Fruit fly (Drosophila melanogaster): ENCODE measurements around the gene Arv1.

The Arv1 gene

dm6 chr3L:21496865-21497634, 32.1 kb downstream of the Arv1 start, which contains the start of gene Hr78:
Gene Hr78, minus strand, starts transcription at chr3L:21497494.
- peak; percentile 92 for TF ChIP-seq CG32006 (GFP tag; optimal IDR thresholded peaks at IDR 0.05)
- no peak for TF ChIP-seq Sox102F (GFP tag; optimal IDR thresholded peaks at IDR 0.05)
- peak; percentile 80 for TF ChIP-seq CG3032 (tag; optimal IDR thresholded peaks at IDR 0.05)
- peak; percentile 80 for TF ChIP-seq eg (GFP tag; IDR thresholded peaks at IDR 0.05)
- peak; percentile 57 for TF ChIP-seq CG7368 (GFP tag; optimal IDR thresholded peaks at IDR 0.05)
- TF ChIP-seq CG16779 (tag; optimal IDR thresholded peaks at IDR 0.05), result peak; percentile 84
- peak; percentile 57 for TF ChIP-seq CG9139 (GFP tag; optimal IDR thresholded peaks at IDR 0.05)
- no peak for TF ChIP-seq Hr39 (GFP tag; optimal IDR thresholded peaks at IDR 0.05)
- TF ChIP-seq CG15336 (GFP tag; IDR thresholded peaks at IDR 0.05), result peak; percentile 88
- TF ChIP-seq fd85E (GFP tag; optimal IDR thresholded peaks at IDR 0.05), result peak; percentile 10
- TF ChIP-seq dac (GFP tag; optimal IDR thresholded peaks at IDR 0.05), result no peak
- peak; percentile 91 for TF ChIP-seq CG8632 (GFP tag; optimal IDR thresholded peaks at IDR 0.05)
- peak; percentile 29 for TF ChIP-seq pdm3 (GFP tag; optimal IDR thresholded peaks at IDR 0.05)
- TF ChIP-seq Sox15 (GFP tag; optimal IDR thresholded peaks at IDR 0.05), result peak; percentile 27
- TF ChIP-seq CG6163 (GFP tag; IDR thresholded peaks at IDR 0.05), result peak; percentile 72
- TF ChIP-seq CG6276 (GFP tag; optimal IDR thresholded peaks at IDR 0.05), result peak; percentile 90
- TF ChIP-seq Eip78C (GFP tag), result peak; percentile 89
- peak; percentile 89 for TF ChIP-seq CG34406 (GFP tag; optimal IDR thresholded peaks at IDR 0.05)
- TF ChIP-seq CG11902 (GFP tag; optimal IDR thresholded peaks at IDR 0.05), result peak; percentile 42
- TF ChIP-seq achi (GFP tag; optimal IDR thresholded peaks at IDR 0.05), result peak; percentile 88
- peak; percentile 76 for TF ChIP-seq CG11762 (GFP tag; optimal IDR thresholded peaks at IDR 0.05; ENCODE audit: insufficient read depth)
- peak; percentile 29 for TF ChIP-seq cyc (GFP tag; optimal IDR thresholded peaks at IDR 0.05)
- peak; percentile 44 for TF ChIP-seq CG8319 (GFP tag; optimal IDR thresholded peaks at IDR 0.05)
- peak; percentile 82 for TF ChIP-seq Ets96B (tag; optimal IDR thresholded peaks at IDR 0.05)
- TF ChIP-seq dsx (GFP tag; optimal IDR thresholded peaks at IDR 0.05; ENCODE audit: poor library complexity, severe bottlenecking), result peak; percentile 80
- TF ChIP-seq fkh (GFP tag; optimal IDR thresholded peaks at IDR 0.05), result peak; percentile 28
- peak; percentile 72 for TF ChIP-seq net (GFP tag; optimal IDR thresholded peaks at IDR 0.05)
- TF ChIP-seq Met (GFP tag; optimal IDR thresholded peaks at IDR 0.05), result peak; percentile 59
- peak; percentile 53; the same call in 1 of the 2 replicates for TF ChIP-seq CG11294 (GFP tag; IDR thresholded peaks at IDR 0.05)
- peak; percentile 76 for TF ChIP-seq OdsH (GFP tag; optimal IDR thresholded peaks at IDR 0.05)
- peak; percentile 56 for TF ChIP-seq CG6854 (GFP tag; optimal IDR thresholded peaks at IDR 0.05)
- TF ChIP-seq Smox (GFP tag; optimal IDR thresholded peaks at IDR 0.05), result no peak
- peak in 1 of 2 experiments; percentile 84 for TF ChIP-seq ss (GFP tag; optimal IDR thresholded peaks at IDR 0.05)
- peak; percentile 48 for TF ChIP-seq fd59A (GFP tag; optimal IDR thresholded peaks at IDR 0.05)
- TF ChIP-seq CG8119 (GFP tag; IDR thresholded peaks at IDR 0.05), result peak; percentile 91
- TF ChIP-seq CG4318 (GFP tag; optimal IDR thresholded peaks at IDR 0.05), result peak; percentile 73
- peak; percentile 59 for TF ChIP-seq vri (GFP tag; optimal IDR thresholded peaks at IDR 0.05)
- peak; percentile 81 for TF ChIP-seq CG3919 (GFP tag; optimal IDR thresholded peaks at IDR 0.05)
- TF ChIP-seq esn (GFP tag; optimal IDR thresholded peaks at IDR 0.05), result peak; percentile 76
- TF ChIP-seq Ets21C (GFP tag; optimal IDR thresholded peaks at IDR 0.05), result peak; percentile 5
- peak; percentile 33 for TF ChIP-seq lz (GFP tag; optimal IDR thresholded peaks at IDR 0.05)
- TF ChIP-seq Hr38 (GFP tag; optimal IDR thresholded peaks at IDR 0.05), result no peak
- TF ChIP-seq Blimp-1 (GFP tag; optimal IDR thresholded peaks at IDR 0.05), result peak; percentile 52
- peak; percentile 79 for TF ChIP-seq acj6 (GFP tag; optimal IDR thresholded peaks at IDR 0.05)
- peak; percentile 34 for TF ChIP-seq Eip75B (GFP tag; optimal IDR thresholded peaks at IDR 0.05)
- peak; percentile 79 for TF ChIP-seq spab (GFP tag; optimal IDR thresholded peaks at IDR 0.05)
- TF ChIP-seq salr (GFP tag; optimal IDR thresholded peaks at IDR 0.05), result no peak
- TF ChIP-seq CG6792 (GFP tag; optimal IDR thresholded peaks at IDR 0.05), result peak; percentile 76
- TF ChIP-seq Gug (GFP tag; IDR thresholded peaks at IDR 0.05), result peak; percentile 36; the same call in 1 of the 2 replicates
- TF ChIP-seq Lpt (GFP tag; optimal IDR thresholded peaks at IDR 0.05), result peak; percentile 60

Measured in whole organism, prepupa.